Worm (Caenorhabditis elegans) whole organism, L4 larva: ENCODE measurements around the gene str-261.
A peak's percentile ranks its signal among the peaks of the same experiment; 100 is the strongest.

Source experiments
- D1046.2 ChIP-seq: fragments of 200-800 bp; sonication (Bioruptor generic); IDR thresholded peaks from 2 replicates; pipeline ENCODE4 v1.3.6; 2022; ENCODE audit warnings: missing genetic modification characterization, missing compliant biosample characterization
- F37D6.2 ChIP-seq: sonication (generic microtip); optimal IDR thresholded peaks from 2 replicates; lab custom pipeline; 2016; ENCODE audit warnings: mild to moderate bottlenecking, missing genetic modification characterization, missing compliant biosample characterization
- F49E8.2 ChIP-seq: sonication (generic microtip); optimal IDR thresholded peaks from 2 replicates; lab custom pipeline; 2016; ENCODE audit warnings: missing compliant biosample characterization, mild to moderate bottlenecking, missing genetic modification characterization, borderline replicate concordance
- T20F7.1 ChIP-seq: fragments of 200-800 bp; sonication (Bioruptor generic); optimal IDR thresholded peaks from 2 replicates; lab custom pipeline; 2018; ENCODE audit warnings: mild to moderate bottlenecking, missing genetic modification characterization, missing compliant biosample characterization
- T26A8.4 ChIP-seq: fragments of 200-800 bp; sonication (Bioruptor generic); IDR thresholded peaks from 2 replicates; pipeline ENCODE4 v1.3.6; 2022; ENCODE audit warnings: missing genetic modification characterization, missing compliant biosample characterization
- Y105C5A.15 ChIP-seq: fragments of 200-800 bp; sonication (Bioruptor generic); IDR thresholded peaks from 2 replicates; pipeline ENCODE4 v1.3.6; 2022; ENCODE audit warnings: missing genetic modification characterization, missing compliant biosample characterization
- Y48G9A.11 ChIP-seq: fragments of 200-800 bp; sonication (Bioruptor generic); IDR thresholded peaks from 2 replicates; pipeline ENCODE4 v1.3.6; 2022; ENCODE audit warnings: missing genetic modification reagents, missing genetic modification characterization, missing compliant biosample characterization
- Y5F2A.4 ChIP-seq: fragments of 200-800 bp; sonication (Bioruptor generic); optimal IDR thresholded peaks from 2 replicates; lab custom pipeline; 2018; ENCODE audit warnings: mild to moderate bottlenecking, missing genetic modification characterization, missing compliant biosample characterization
- ceh-20 ChIP-seq: fragments of 200-800 bp; sonication (Bioruptor generic); IDR thresholded peaks from 2 replicates; pipeline ENCODE4 v1.3.6; 2022; ENCODE audit warnings: missing genetic modification reagents, missing genetic modification characterization, missing compliant biosample characterization
- ceh-28 ChIP-seq: fragments of 150-350 bp; optimal IDR thresholded peaks from 2 replicates; lab custom pipeline; 2014; ENCODE audit warnings: missing biosample characterization, missing genetic modification reagents, missing genetic modification characterization
- ceh-32 ChIP-seq: sonication (generic microtip); optimal IDR thresholded peaks from 2 replicates; lab custom pipeline; 2016; ENCODE audit warnings: mild to moderate bottlenecking, missing genetic modification characterization, missing compliant biosample characterization; ENCODE audit not compliant: poor library complexity
- ceh-44 ChIP-seq: fragments of 200-800 bp; sonication (Bioruptor generic); IDR thresholded peaks from 2 replicates; pipeline ENCODE4 v1.3.6; 2022; ENCODE audit warnings: missing genetic modification reagents, missing genetic modification characterization, missing compliant biosample characterization
- ceh-62 ChIP-seq: sonication (generic microtip); optimal IDR thresholded peaks from 2 replicates; lab custom pipeline; 2017; ENCODE audit warnings: missing biosample characterization, missing genetic modification characterization
- ces-1 ChIP-seq: fragments of 150-350 bp; sonication (generic microtip); optimal IDR thresholded peaks from 4 replicates; lab custom pipeline; 2014; ENCODE audit warnings: missing biosample characterization, missing genetic modification reagents, missing genetic modification characterization
- cey-2 ChIP-seq: sonication (generic microtip); optimal IDR thresholded peaks from 3 replicates; lab custom pipeline; 2017; ENCODE audit warnings: missing genetic modification characterization, mild to moderate bottlenecking, missing compliant biosample characterization, antibody characterized with exemption, borderline replicate concordance; ENCODE audit not compliant: insufficient read depth
- daf-16 ChIP-seq, 3 experiments: sonication (generic microtip); optimal IDR thresholded peaks; 2 replicates each; lab custom pipeline; 2016 to 2017; ENCODE audit warnings: missing genetic modification characterization in 3 of 3, missing genetic modification reagents in 3 of 3, mild to moderate bottlenecking in 2 of 3, missing compliant biosample characterization in 2 of 3, missing biosample characterization in 1 of 3, moderate library complexity in 1 of 3
- dmd-6 ChIP-seq: fragments of 200-800 bp; sonication (Bioruptor generic); IDR thresholded peaks from 2 replicates; pipeline ENCODE4 v1.3.6; 2022; ENCODE audit warnings: missing genetic modification reagents, missing genetic modification characterization, missing compliant biosample characterization
- duxl-1 ChIP-seq: sonication (generic microtip); optimal IDR thresholded peaks from 2 replicates; lab custom pipeline; 2016; ENCODE audit warnings: mild to moderate bottlenecking, missing genetic modification characterization, moderate library complexity, missing compliant biosample characterization; ENCODE audit not compliant: poor library complexity
- dve-1 ChIP-seq: sonication (generic microtip); optimal IDR thresholded peaks from 2 replicates; lab custom pipeline; 2017; ENCODE audit warnings: antibody characterized with exemption, mild to moderate bottlenecking, missing genetic modification characterization, missing compliant biosample characterization; ENCODE audit not compliant: insufficient read depth
- fos-1 ChIP-seq: fragments of 150-350 bp; optimal IDR thresholded peaks from 2 replicates; lab custom pipeline; 2014; ENCODE audit warnings: missing biosample characterization, missing genetic modification characterization
- gei-8 ChIP-seq: fragments of 200-800 bp; sonication (Bioruptor generic); optimal IDR thresholded peaks from 2 replicates; lab custom pipeline; 2018; ENCODE audit warnings: mild to moderate bottlenecking, missing genetic modification characterization, missing compliant biosample characterization
- hmg-1.1 ChIP-seq: fragments of 200-800 bp; sonication (Bioruptor generic); IDR thresholded peaks from 2 replicates; pipeline ENCODE4 v1.3.6; 2022; ENCODE audit warnings: missing genetic modification reagents, missing genetic modification characterization, missing compliant biosample characterization
- jun-1 ChIP-seq: fragments of 150-350 bp; optimal IDR thresholded peaks from 2 replicates; lab custom pipeline; 2014; ENCODE audit warnings: missing biosample characterization, missing genetic modification reagents, missing genetic modification characterization
- lim-7 ChIP-seq: fragments of 200-800 bp; sonication (Bioruptor generic); IDR thresholded peaks from 2 replicates; pipeline ENCODE4 v1.3.6; 2022; ENCODE audit warnings: missing genetic modification characterization, missing compliant biosample characterization
- lin-15B ChIP-seq: fragments of 150-350 bp; sonication (generic microtip); optimal IDR thresholded peaks from 3 replicates; lab custom pipeline; 2014; ENCODE audit warnings: missing biosample characterization, missing genetic modification characterization
- lin-38 ChIP-seq: fragments of 200-800 bp; sonication (Bioruptor generic); IDR thresholded peaks from 2 replicates; pipeline ENCODE4 v1.3.6; 2022; ENCODE audit warnings: missing genetic modification reagents, missing genetic modification characterization, missing compliant biosample characterization
- lir-3 ChIP-seq: sonication (generic microtip); optimal IDR thresholded peaks from 2 replicates; lab custom pipeline; 2016; ENCODE audit warnings: mild to moderate bottlenecking, missing genetic modification characterization, missing compliant biosample characterization
- lsy-2 ChIP-seq, 2 experiments: fragments of 150-350 bp in 1 of 2; sonication (generic microtip) in 1 of 2; optimal IDR thresholded peaks; 2 replicates each; lab custom pipeline; 2014 to 2017; ENCODE audit warnings: missing biosample characterization in 2 of 2, missing genetic modification characterization in 2 of 2
- madf-9 ChIP-seq: fragments of 200-800 bp; sonication (Bioruptor generic); conservative IDR thresholded peaks from 2 replicates; pipeline ENCODE4 v1.3.6; 2022; ENCODE audit warnings: missing genetic modification reagents, missing genetic modification characterization, missing compliant biosample characterization
- mdl-1 ChIP-seq, 2 experiments: fragments of 150-350 bp in 1 of 2; sonication (generic microtip) in 1 of 2; optimal IDR thresholded peaks; 2 replicates each; lab custom pipeline; 2014 to 2017; ENCODE audit warnings: missing biosample characterization in 2 of 2, missing genetic modification characterization in 2 of 2
- mdt-29 ChIP-seq: fragments of 200-800 bp; sonication (Bioruptor generic); IDR thresholded peaks from 2 replicates; pipeline ENCODE4 v1.3.6; 2022; ENCODE audit warnings: missing genetic modification reagents, missing genetic modification characterization, missing compliant biosample characterization
- nhr-10 ChIP-seq: fragments of 150-350 bp; optimal IDR thresholded peaks from 2 replicates; lab custom pipeline; 2014; ENCODE audit warnings: missing biosample characterization, missing genetic modification characterization
- nhr-28 ChIP-seq: fragments of 150-350 bp; optimal IDR thresholded peaks from 2 replicates; lab custom pipeline; 2014; ENCODE audit warnings: missing biosample characterization, missing genetic modification characterization
- nhr-42 ChIP-seq: fragments of 200-800 bp; sonication (Bioruptor generic); IDR thresholded peaks from 2 replicates; pipeline ENCODE4 v1.3.6; 2022; ENCODE audit warnings: missing genetic modification characterization, missing compliant biosample characterization
- rbr-2 ChIP-seq: sonication (generic microtip); optimal IDR thresholded peaks from 2 replicates; lab custom pipeline; 2016; ENCODE audit warnings: missing genotype, missing genetic modification characterization, missing compliant biosample characterization
- sdz-12 ChIP-seq: fragments of 200-800 bp; sonication (Bioruptor generic); optimal IDR thresholded peaks from 2 replicates; lab custom pipeline; 2018; ENCODE audit warnings: mild to moderate bottlenecking, missing genetic modification characterization, missing compliant biosample characterization
- snpc-1.2 ChIP-seq: fragments of 200-800 bp; sonication (Bioruptor generic); IDR thresholded peaks from 2 replicates; pipeline ENCODE4 v1.3.6; 2022; ENCODE audit warnings: missing genetic modification reagents, missing genetic modification characterization, missing compliant biosample characterization
- snpc-4 ChIP-seq: fragments of 150-350 bp; optimal IDR thresholded peaks from 2 replicates; lab custom pipeline; 2014; ENCODE audit warnings: missing biosample characterization, missing genetic modification characterization
- spr-3 ChIP-seq: fragments of 200-800 bp; sonication (Bioruptor generic); optimal IDR thresholded peaks from 2 replicates; lab custom pipeline; 2018; ENCODE audit warnings: mild to moderate bottlenecking, missing genetic modification characterization, missing compliant biosample characterization
- unc-130 ChIP-seq: sonication (generic microtip); optimal IDR thresholded peaks from 2 replicates; lab custom pipeline; 2016; ENCODE audit warnings: missing genetic modification reagents, missing genetic modification characterization, missing compliant biosample characterization
- unc-39 ChIP-seq: sonication (generic microtip); optimal IDR thresholded peaks from 2 replicates; lab custom pipeline; 2017; ENCODE audit warnings: missing biosample characterization, missing genetic modification characterization
- unc-62 ChIP-seq, 3 experiments: fragments of 150-350 bp in 1 of 3; sonication (generic microtip); optimal IDR thresholded peaks in 2 of 3; peaks in 1 of 3; 1 replicate in 1 of 3; 2 replicates in 2 of 3; lab custom pipeline; 2014 to 2017; ENCODE audit warnings: missing biosample characterization in 3 of 3, missing genetic modification characterization in 3 of 3, missing genetic modification reagents in 3 of 3, missing genotype in 1 of 3
- vab-7 ChIP-seq: fragments of 200-800 bp; sonication (Bioruptor generic); IDR thresholded peaks from 2 replicates; pipeline ENCODE4 v1.3.6; 2022; ENCODE audit warnings: missing genetic modification reagents, missing genetic modification characterization, missing compliant biosample characterization
- zag-1 ChIP-seq: fragments of 150-350 bp; optimal IDR thresholded peaks from 2 replicates; lab custom pipeline; 2014; ENCODE audit warnings: missing biosample characterization, missing genetic modification characterization

str-261 gene

DNA sequence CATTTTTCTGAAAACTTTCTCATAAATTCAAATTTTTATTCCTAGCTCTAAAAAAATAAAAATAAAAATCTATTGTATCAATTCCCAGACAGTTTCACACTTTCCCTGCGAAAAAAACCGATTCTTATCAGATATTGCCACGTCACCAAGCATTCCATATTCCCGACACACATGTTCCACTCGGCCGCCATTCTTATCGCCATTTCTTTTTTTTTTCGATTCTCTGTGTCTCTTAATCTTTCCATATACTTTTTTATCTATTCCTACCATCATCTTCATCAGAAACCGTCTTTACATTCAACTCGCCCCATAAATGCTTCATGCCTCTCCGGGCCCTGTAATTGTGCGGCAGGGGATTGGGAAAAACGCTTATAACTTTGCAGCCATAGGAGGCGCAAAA, 13.1 kb downstream of the str-261 start (continued):
- TF ChIP-seq F49E8.2 (tag; lab: Kevin White, UChicago) (no peak), ces-1 (GFP tag; lab: Kevin White, UChicago) (no peak), Y5F2A.4 (GFP tag; lab: Kevin White, UChicago) (no peak), Y105C5A.15 (GFP tag; lab: Robert Waterston, UW) (no peak), nhr-10 (tag; lab: Kevin White, UChicago) (no peak), madf-9 (no peak), daf-16 (GFP tag; optimal IDR thresholded peaks at IDR 0.05; lab: Kevin White, UChicago) (no peak), daf-16 (tag; optimal IDR thresholded peaks at IDR 0.05; lab: Kevin White, UChicago) (peak; percentile 53), dve-1 (tag; lab: Kevin White, UChicago) (peak; percentile 88), nhr-28 (tag; lab: Kevin White, UChicago) (peak; percentile 67), lsy-2 (tag; optimal IDR thresholded peaks at IDR 0.05; lab: Kevin White, UChicago) (peak in 1 of 2 experiments; percentile 8), jun-1 (no peak), rbr-2 (tag; lab: Kevin White, UChicago) (no peak), snpc-1.2 (GFP tag; lab: Robert Waterston, UW) (no peak), ceh-62 (no peak), unc-62 (GFP tag; optimal IDR thresholded peaks at IDR 0.05 in 1 of 2; lab: Kevin White, UChicago) (peak in 1 of 2 experiments; percentile 91), unc-62 (tag; optimal IDR thresholded peaks at IDR 0.05; lab: Kevin White, UChicago) (no peak), mdl-1 (tag; optimal IDR thresholded peaks at IDR 0.05; lab: Kevin White, UChicago) (peak in 1 of 2 experiments; percentile 22), lin-38 (GFP tag; lab: Robert Waterston, UW) (0 out of 2 replicates have a peak, but pooled peaks have one; percentile 11), dmd-6 (GFP tag; lab: Robert Waterston, UW) (peak; percentile 75), unc-130 (GFP tag; lab: Kevin White, UChicago) (no peak)

DNA sequence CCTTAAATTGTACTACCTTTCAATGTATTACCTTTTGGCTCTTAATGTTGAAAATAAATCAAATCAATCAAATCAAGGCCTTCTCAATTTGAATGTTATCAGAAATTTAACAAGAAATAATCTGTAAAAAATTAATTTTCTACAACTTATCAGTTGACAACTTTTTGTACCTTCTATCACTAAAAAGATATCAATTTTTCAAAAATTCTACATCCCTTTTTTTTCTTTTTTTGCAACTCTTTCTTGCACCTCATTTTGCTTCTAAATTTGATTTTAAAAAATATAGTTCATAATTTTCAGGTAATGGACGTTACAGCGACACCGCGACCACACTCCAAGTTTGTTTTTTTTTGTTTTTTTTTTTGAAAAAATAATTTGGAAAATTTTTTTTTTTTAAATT, 13.9 kb downstream of the str-261 start, which contains the start of gene W09D6.5:
Gene W09D6.5, plus strand, starts transcription at position 301 of the 400 bp plus-strand sequence.
- no peak for TF ChIP-seq dve-1 (tag; lab: Kevin White, UChicago)

DNA sequence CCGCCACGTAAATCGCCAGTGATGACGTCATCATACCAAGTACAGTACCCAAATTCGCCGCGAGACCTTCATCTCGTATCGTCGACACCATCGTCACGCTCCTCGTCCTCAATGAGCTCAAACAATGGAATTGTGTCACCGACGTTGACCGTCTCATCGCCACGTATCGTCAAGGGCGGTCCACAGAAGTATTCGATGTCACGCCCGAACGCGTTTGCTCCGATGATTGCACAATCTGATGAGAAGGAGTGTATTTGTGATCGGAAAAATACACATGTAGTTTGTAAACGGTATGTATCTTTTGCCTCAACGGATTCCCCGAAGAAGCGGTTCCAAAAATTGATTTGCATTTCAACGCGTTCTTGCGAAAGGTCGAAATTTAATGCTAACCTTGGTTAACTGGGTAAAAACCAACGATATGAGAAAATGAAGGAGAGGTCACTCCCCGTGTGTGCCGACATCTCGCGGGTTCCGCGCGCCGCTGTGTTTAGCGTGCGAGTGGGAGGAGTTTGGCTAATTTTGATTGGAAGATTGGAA, 15.9 kb downstream of the str-261 start:
- TF ChIP-seq gei-8 (GFP tag; lab: Kevin White, UChicago) (no peak), nhr-42 (GFP tag; lab: Robert Waterston, UW) (peak; percentile 45; the same call in 1 of the 2 replicates), ceh-28 (tag; lab: Kevin White, UChicago) (no peak), lsy-2 (tag; optimal IDR thresholded peaks at IDR 0.05; lab: Kevin White, UChicago) (peak in 1 of 2 experiments; percentile 54), hmg-1.1 (GFP tag; lab: Robert Waterston, UW) (peak; percentile 33; the same call in 1 of the 2 replicates), T20F7.1 (no peak), mdt-29 (GFP tag; lab: Robert Waterston, UW) (peak; percentile 37; the same call in 1 of the 2 replicates), lin-38 (GFP tag; lab: Robert Waterston, UW) (peak; percentile 60), duxl-1 (tag; lab: Kevin White, UChicago) (peak; percentile 59), lin-15B (tag; lab: Kevin White, UChicago) (no peak), zag-1 (no peak), sdz-12 (GFP tag; lab: Kevin White, UChicago) (peak; percentile 19), ceh-20 (GFP tag; lab: Robert Waterston, UW) (no peak), ceh-32 (tag; lab: Kevin White, UChicago) (no peak), spr-3 (GFP tag; lab: Kevin White, UChicago) (no peak), fos-1 (tag; lab: Kevin White, UChicago) (no peak), Y48G9A.11 (GFP tag; lab: Robert Waterston, UW) (no peak), F37D6.2 (tag; lab: Kevin White, UChicago) (no peak), lim-7 (GFP tag; lab: Robert Waterston, UW) (peak; percentile 66; the same call in 1 of the 2 replicates), mdl-1 (tag; optimal IDR thresholded peaks at IDR 0.05; lab: Kevin White, UChicago) (no peak), cey-2 (tag; lab: Kevin White, UChicago) (no peak), D1046.2 (GFP tag; lab: Robert Waterston, UW) (no peak), vab-7 (GFP tag; lab: Robert Waterston, UW) (peak; percentile 42; the same call in 1 of the 2 replicates), dmd-6 (GFP tag; lab: Robert Waterston, UW) (0 out of 2 replicates have a peak, but pooled peaks have one; percentile 23), dve-1 (tag; lab: Kevin White, UChicago) (peak; percentile 40), unc-39 (no peak), snpc-4 (tag; lab: Kevin White, UChicago) (peak; percentile 90), T26A8.4 (GFP tag; lab: Robert Waterston, UW) (peak; percentile 65), ceh-44 (GFP tag; lab: Robert Waterston, UW) (no peak), lir-3 (tag; lab: Kevin White, UChicago) (no peak)
